Worm (Caenorhabditis elegans): ENCODE results near the gene R01H10.4.

- no peak for TF ChIP-seq him-1 (tag; optimal IDR thresholded peaks at IDR 0.05)
- TF ChIP-seq dao-5 (tag; optimal IDR thresholded peaks at IDR 0.05): no peak
- TF ChIP-seq W03F9.2 (tag; optimal IDR thresholded peaks at IDR 0.05): no peak
These were observed 35.9 kb downstream of the R01H10.4 start for ce11 chrIII:10290541-10290940.

Measured in whole organism, L4/young adult.